Fruit fly (Drosophila melanogaster) whole organism, embryonic: ENCODE data around the gene klu.

Source experiments
- Awh ChIP-seq: fragments of 200-800 bp; sonication (Bioruptor generic); IDR thresholded peaks from 2 replicates; pipeline ENCODE4, ENCODE4 v1.3.6; 2022; ENCODE audit warnings: missing biosample characterization, missing genetic modification characterization
- CG13123 ChIP-seq: fragments of 200-800 bp; sonication (Bioruptor generic); optimal IDR thresholded peaks from 2 replicates; lab custom pipeline; 2016; ENCODE audit warnings: missing biosample characterization, missing genetic modification characterization
- CG1602 ChIP-seq: fragments of 200-800 bp; sonication (Bioruptor generic); optimal IDR thresholded peaks from 3 replicates; lab custom pipeline; 2016; ENCODE audit warnings: missing biosample characterization, missing genetic modification characterization
- CG1647 ChIP-seq: fragments of 200-800 bp; sonication (Bioruptor generic); optimal IDR thresholded peaks from 3 replicates; lab custom pipeline; 2016; ENCODE audit warnings: missing biosample characterization, missing genetic modification characterization
- CG4820 ChIP-seq: fragments of 200-800 bp; sonication (Bioruptor generic); optimal IDR thresholded peaks from 3 replicates; lab custom pipeline; 2016; ENCODE audit warnings: missing biosample characterization, missing genetic modification characterization
- Gug ChIP-seq: fragments of 200-800 bp; sonication (Bioruptor generic); IDR thresholded peaks from 4 replicates; pipeline ENCODE4 v1.3.6; 2022; ENCODE audit warnings: missing biosample characterization, missing genetic modification characterization
- Hmr ChIP-seq: fragments of 200-800 bp; sonication (Bioruptor generic); optimal IDR thresholded peaks from 3 replicates; lab custom pipeline; 2017; ENCODE audit warnings: mild to moderate bottlenecking, missing biosample characterization, missing genetic modification reagents, missing genetic modification characterization
- Lpt ChIP-seq: fragments of >200 bp; optimal IDR thresholded peaks from 2 replicates; lab custom pipeline; 2018; ENCODE audit warnings: missing biosample characterization, missing genetic modification characterization
- cato ChIP-seq: fragments of 200-800 bp; sonication (Bioruptor generic); optimal IDR thresholded peaks from 2 replicates; lab custom pipeline; 2016; ENCODE audit warnings: missing biosample characterization, missing genetic modification characterization, borderline replicate concordance
- ems ChIP-seq: fragments of 200-800 bp; sonication (Bioruptor generic); optimal IDR thresholded peaks from 3 replicates; lab custom pipeline; 2016; ENCODE audit warnings: missing biosample characterization, missing genetic modification characterization
- eve ChIP-seq, 2 experiments: fragments of >200 bp; optimal IDR thresholded peaks; 2 replicates each; lab custom pipeline; 2017; ENCODE audit warnings: missing biosample characterization in 2 of 2, missing genetic modification characterization in 2 of 2
- jigr1 ChIP-seq: fragments of 200-800 bp; sonication (Bioruptor generic); IDR thresholded peaks from 3 replicates; pipeline ENCODE4 v1.3.6; 2022; ENCODE audit warnings: missing biosample characterization, missing genetic modification characterization
- lmd ChIP-seq: fragments of 200-800 bp; sonication (Bioruptor generic); IDR thresholded peaks from 2 replicates; pipeline ENCODE4 v1.3.6; 2022; ENCODE audit warnings: missing biosample characterization, missing genetic modification characterization

DNA sequence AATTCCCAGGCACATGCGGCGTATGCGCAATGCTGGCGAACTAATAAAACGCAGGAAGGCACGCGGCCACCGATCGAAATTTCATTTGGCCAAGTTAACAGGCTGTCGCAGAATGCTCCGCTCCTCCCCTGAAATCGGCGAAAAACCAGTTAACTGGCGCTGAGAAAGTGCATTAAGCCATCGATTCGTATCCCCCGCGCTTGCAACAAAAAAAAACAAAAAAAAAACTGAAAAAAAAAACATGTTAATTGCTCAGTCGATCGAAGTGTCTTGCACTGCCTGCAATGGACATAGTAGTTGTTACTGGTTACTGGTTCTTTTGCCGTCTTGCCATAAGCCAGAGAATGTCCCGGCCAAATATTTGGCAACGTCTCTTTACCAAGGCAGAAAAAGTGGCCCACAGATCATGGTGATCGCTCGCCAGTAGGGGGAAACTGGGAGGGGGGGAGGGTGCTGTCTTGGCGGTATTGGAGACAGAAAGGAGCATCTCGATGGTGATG is 43.8 kb upstream of the klu start:
- TF ChIP-seq Awh (GFP tag; lab: Robert Waterston, UW) (no peak), CG13123 (GFP tag; lab: Kevin White, UChicago) (no peak), CG4820 (no peak), Gug (GFP tag; lab: Robert Waterston, UW) (no peak), CG1602 (GFP tag; lab: Kevin White, UChicago) (no peak), ems (no peak), lmd (GFP tag; lab: Robert Waterston, UW) (no peak), cato (GFP tag; lab: Kevin White, UChicago) (no peak), Hmr (GFP tag; lab: Kevin White, UChicago) (no peak), eve (GFP tag; optimal IDR thresholded peaks at IDR 0.05; lab: Kevin White, UChicago) (no peak), CG1647 (no peak), jigr1 (GFP tag; lab: Robert Waterston, UW) (no peak), Lpt (GFP tag; lab: Kevin White, UChicago) (no peak)
